Worm (Caenorhabditis elegans) whole organism, early embryonic: ENCODE measurements around the gene glt-1.

Experiments used
- F13C5.2 ChIP-seq: sonication (generic microtip); optimal IDR thresholded peaks from 2 replicates; lab custom pipeline; 2017; ENCODE audit warnings: mild to moderate bottlenecking, missing genetic modification characterization, inconsistent platforms, missing compliant biosample characterization
- ama-1 ChIP-seq: fragments of 150-350 bp; optimal IDR thresholded peaks from 2 replicates; lab custom pipeline; 2014
- ceh-13 ChIP-seq: fragments of 200-800 bp; sonication (Bioruptor generic); optimal IDR thresholded peaks from 2 replicates; lab custom pipeline; 2018; ENCODE audit warnings: mild to moderate bottlenecking, missing genetic modification characterization, missing compliant biosample characterization
- ets-7 ChIP-seq: sonication (generic microtip); optimal IDR thresholded peaks from 2 replicates; lab custom pipeline; 2016; ENCODE audit warnings: missing genotype, missing genetic modification characterization, missing compliant biosample characterization
- hmg-4 ChIP-seq: fragments of 200-800 bp; sonication (Bioruptor generic); optimal IDR thresholded peaks from 2 replicates; lab custom pipeline; 2018; ENCODE audit warnings: mild to moderate bottlenecking, missing genetic modification characterization, missing compliant biosample characterization
- scrt-1 ChIP-seq: fragments of 200-800 bp; sonication (Bioruptor generic); IDR thresholded peaks from 2 replicates; pipeline ENCODE4 v1.3.6; 2022; ENCODE audit warnings: missing genetic modification characterization, missing compliant biosample characterization
- sea-1 ChIP-seq: fragments of 200-800 bp; sonication (Bioruptor generic); conservative IDR thresholded peaks from 2 replicates; pipeline ENCODE4 v1.3.6; 2022; ENCODE audit warnings: missing genetic modification characterization, missing compliant biosample characterization
- tbx-11 ChIP-seq: fragments of 200-800 bp; sonication (Bioruptor generic); IDR thresholded peaks from 2 replicates; pipeline ENCODE4 v1.3.6; 2022; ENCODE audit warnings: missing genetic modification characterization, missing compliant biosample characterization

DNA sequence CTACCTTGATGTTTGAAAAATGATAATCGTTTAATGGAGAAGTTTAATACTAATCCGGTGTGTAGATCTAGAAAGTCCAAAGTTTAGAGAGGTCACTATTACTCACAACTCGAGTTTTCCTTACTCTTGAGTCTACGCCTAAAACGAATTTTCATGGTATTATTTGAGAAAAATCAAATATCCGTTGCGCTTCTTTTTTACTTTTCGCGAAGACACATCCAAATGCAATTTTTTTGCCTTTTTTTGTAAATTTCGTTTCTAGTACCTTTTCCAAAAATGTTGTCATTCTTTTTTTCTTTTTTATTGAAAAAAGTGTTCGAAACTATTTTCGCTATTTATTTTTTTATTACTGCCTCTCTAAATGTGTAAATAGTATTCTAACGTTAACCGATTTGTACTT is 17.9 kb downstream of the glt-1 start:
- TF ChIP-seq ets-7 (tag; lab: Kevin White, UChicago) (no peak), ceh-13 (no peak), ama-1 (lab: Kevin White, UChicago) (no peak), tbx-11 (GFP tag; lab: Robert Waterston, UW) (no peak), hmg-4 (GFP tag; lab: Kevin White, UChicago) (no peak), scrt-1 (no peak), sea-1 (GFP tag; lab: Robert Waterston, UW) (no peak), F13C5.2 (tag; lab: Kevin White, UChicago) (no peak)
